Worm (Caenorhabditis elegans) whole organism, L3 larva: ENCODE measurements around the gene T06E8.2.

ENCODE experiments used
- R02D3.7 ChIP-seq: fragments of 150-350 bp; optimal IDR thresholded peaks from 2 replicates; lab custom pipeline; 2014; ENCODE audit warnings: missing biosample characterization, missing genetic modification characterization
- ZK546.5 ChIP-seq: sonication (generic microtip); optimal IDR thresholded peaks from 2 replicates; lab custom pipeline; 2017; ENCODE audit warnings: missing biosample characterization, missing genetic modification characterization
- aly-2 ChIP-seq: fragments of 150-350 bp; optimal IDR thresholded peaks from 2 replicates; lab custom pipeline; 2014; ENCODE audit warnings: missing biosample characterization, missing genetic modification characterization
- ceh-16 ChIP-seq: sonication (generic microtip); optimal IDR thresholded peaks from 2 replicates; lab custom pipeline; 2017; ENCODE audit warnings: missing biosample characterization, missing genetic modification characterization
- ceh-28 ChIP-seq: fragments of 150-350 bp; optimal IDR thresholded peaks from 2 replicates; lab custom pipeline; 2014; ENCODE audit warnings: missing biosample characterization, missing genetic modification reagents, missing genetic modification characterization
- ceh-82 ChIP-seq: fragments of 150-350 bp; optimal IDR thresholded peaks from 2 replicates; lab custom pipeline; 2014; ENCODE audit warnings: missing biosample characterization, missing genetic modification characterization
- ceh-9 ChIP-seq: sonication (generic microtip); optimal IDR thresholded peaks from 2 replicates; lab custom pipeline; 2018; ENCODE audit warnings: missing biosample characterization, missing genetic modification characterization
- egl-5 ChIP-seq: fragments of 150-350 bp; optimal IDR thresholded peaks from 2 replicates; lab custom pipeline; 2017; ENCODE audit warnings: missing biosample characterization, missing genetic modification reagents, missing genetic modification characterization, inconsistent platforms
- elt-1 ChIP-seq: fragments of 150-350 bp; optimal IDR thresholded peaks from 2 replicates; lab custom pipeline; 2014; ENCODE audit warnings: missing biosample characterization, missing genetic modification characterization
- elt-2 ChIP-seq: sonication (generic microtip); optimal IDR thresholded peaks from 2 replicates; lab custom pipeline; 2016; ENCODE audit warnings: missing genetic modification reagents, mild to moderate bottlenecking, missing genetic modification characterization, missing compliant biosample characterization
- elt-3 ChIP-seq, 3 experiments: fragments of 150-350 bp in 1 of 3; sonication (generic microtip) in 2 of 3; optimal IDR thresholded peaks; 2 replicates in 2 of 3; 4 replicates in 1 of 3; lab custom pipeline; 2014 to 2017; ENCODE audit warnings: missing biosample characterization in 3 of 3, missing genetic modification characterization in 3 of 3
- fkh-2 ChIP-seq: fragments of 150-350 bp; optimal IDR thresholded peaks from 2 replicates; lab custom pipeline; 2014; ENCODE audit warnings: missing biosample characterization, missing genetic modification reagents, missing genetic modification characterization
- fos-1 ChIP-seq: fragments of 150-350 bp; optimal IDR thresholded peaks from 2 replicates; lab custom pipeline; 2014; ENCODE audit warnings: missing biosample characterization, missing genetic modification characterization
- hmg-11 ChIP-seq: sonication (generic microtip); optimal IDR thresholded peaks from 2 replicates; lab custom pipeline; 2016; ENCODE audit warnings: missing genetic modification characterization, missing compliant biosample characterization
- jun-1 ChIP-seq: fragments of 150-350 bp; optimal IDR thresholded peaks from 2 replicates; lab custom pipeline; 2014; ENCODE audit warnings: missing biosample characterization, missing genetic modification reagents, missing genetic modification characterization
- lin-15B ChIP-seq: fragments of 150-350 bp; optimal IDR thresholded peaks from 2 replicates; lab custom pipeline; 2014; ENCODE audit warnings: missing biosample characterization, missing genetic modification characterization
- lin-39 ChIP-seq: fragments of 150-350 bp; optimal IDR thresholded peaks from 2 replicates; lab custom pipeline; 2018; ENCODE audit warnings: missing biosample characterization, missing genetic modification reagents, missing genetic modification characterization
- lsy-12 ChIP-seq: sonication (generic microtip); optimal IDR thresholded peaks from 2 replicates; lab custom pipeline; 2016; ENCODE audit warnings: mild to moderate bottlenecking, missing genetic modification characterization, missing compliant biosample characterization
- mml-1 ChIP-seq: fragments of 150-350 bp; sonication (generic microtip); optimal IDR thresholded peaks from 3 replicates; lab custom pipeline; 2014; ENCODE audit warnings: missing biosample characterization, missing genetic modification characterization
- nfya-1 ChIP-seq: sonication (generic microtip); optimal IDR thresholded peaks from 2 replicates; lab custom pipeline; 2017; ENCODE audit warnings: missing genetic modification characterization, mild to moderate bottlenecking, missing compliant biosample characterization, antibody characterized with exemption, moderate library complexity; ENCODE audit not compliant: insufficient read depth
- nhr-11 ChIP-seq: fragments of 150-350 bp; optimal IDR thresholded peaks from 2 replicates; lab custom pipeline; 2014; ENCODE audit warnings: missing biosample characterization, missing genetic modification characterization
- nhr-23 ChIP-seq: fragments of 150-350 bp; optimal IDR thresholded peaks from 2 replicates; lab custom pipeline; 2014; ENCODE audit warnings: missing biosample characterization, missing genetic modification reagents, missing genetic modification characterization
- nhr-237 ChIP-seq: fragments of 150-350 bp; optimal IDR thresholded peaks from 2 replicates; lab custom pipeline; 2014; ENCODE audit warnings: missing biosample characterization, missing genetic modification characterization
- nhr-28 ChIP-seq: fragments of 150-350 bp; optimal IDR thresholded peaks from 2 replicates; lab custom pipeline; 2014; ENCODE audit warnings: missing biosample characterization, missing genetic modification characterization
- nhr-43 ChIP-seq: sonication (generic microtip); optimal IDR thresholded peaks from 2 replicates; lab custom pipeline; 2016; ENCODE audit warnings: mild to moderate bottlenecking, missing genetic modification characterization, missing compliant biosample characterization; ENCODE audit not compliant: poor library complexity, severe bottlenecking
- nhr-76 ChIP-seq: fragments of 150-350 bp; sonication (generic microtip); optimal IDR thresholded peaks from 5 replicates; lab custom pipeline; 2014; ENCODE audit warnings: missing biosample characterization, missing genetic modification characterization
- nhr-77 ChIP-seq: fragments of 150-350 bp; optimal IDR thresholded peaks from 2 replicates; lab custom pipeline; 2014; ENCODE audit warnings: missing biosample characterization, missing genetic modification characterization
- pha-4 ChIP-seq: fragments of 150-350 bp; optimal IDR thresholded peaks from 2 replicates; lab custom pipeline; 2014; ENCODE audit warnings: missing biosample characterization, missing genetic modification reagents, missing genetic modification characterization
- skn-1 ChIP-seq: fragments of 150-350 bp; optimal IDR thresholded peaks from 2 replicates; lab custom pipeline; 2014; ENCODE audit warnings: missing biosample characterization, missing genetic modification characterization
- snpc-4 ChIP-seq: fragments of 150-350 bp; optimal IDR thresholded peaks from 2 replicates; lab custom pipeline; 2014; ENCODE audit warnings: missing biosample characterization, missing genetic modification characterization
- tbx-2 ChIP-seq: sonication (generic microtip); optimal IDR thresholded peaks from 2 replicates; lab custom pipeline; 2016; ENCODE audit warnings: mild to moderate bottlenecking, missing genetic modification characterization, missing compliant biosample characterization
- unc-39 ChIP-seq: sonication (generic microtip); optimal IDR thresholded peaks from 4 replicates; lab custom pipeline; 2017; ENCODE audit warnings: missing biosample characterization, missing genetic modification characterization
- zag-1 ChIP-seq: fragments of 150-350 bp; optimal IDR thresholded peaks from 2 replicates; lab custom pipeline; 2014; ENCODE audit warnings: missing biosample characterization, missing genetic modification characterization
- ztf-11 ChIP-seq: fragments of 150-350 bp; optimal IDR thresholded peaks from 2 replicates; lab custom pipeline; 2014; ENCODE audit warnings: missing biosample characterization, missing genetic modification characterization
- ztf-4 ChIP-seq: fragments of 150-350 bp; optimal IDR thresholded peaks from 2 replicates; lab custom pipeline; 2014; ENCODE audit warnings: missing biosample characterization, missing genetic modification characterization

The T06E8.2 gene

ce11 chrV:10036275-10036674 lies at the start of gene T06E8.2:
Gene T06E8.2, minus strand, starts transcription at chrV:10036413.
- no peak for TF ChIP-seq nhr-76
- peak; percentile 91 for TF ChIP-seq pha-4 (tag; lab: Kevin White, UChicago)
- no peak for TF ChIP-seq nhr-237 (tag; lab: Kevin White, UChicago)
- no peak for TF ChIP-seq egl-5 (tag; lab: Kevin White, UChicago)
- TF ChIP-seq skn-1 (tag; lab: Kevin White, UChicago): no peak
- TF ChIP-seq nhr-43: peak; percentile 27
- TF ChIP-seq snpc-4 (tag; lab: Kevin White, UChicago): peak; percentile 56
- TF ChIP-seq lin-15B (tag; lab: Kevin White, UChicago): peak; percentile 6
- peak; percentile 27 for TF ChIP-seq nfya-1 (tag; lab: Kevin White, UChicago)
- peak; percentile 24 for TF ChIP-seq hmg-11 (tag; lab: Kevin White, UChicago)

ce11 chrV:10084864-10085263 lies 48.7 kb upstream of the T06E8.2 start, which contains the start of gene R04B5.6:
Gene R04B5.6, plus strand, starts transcription at chrV:10085164.
- TF ChIP-seq ceh-82 (tag; lab: Kevin White, UChicago): no peak
- no peak for TF ChIP-seq aly-2
- TF ChIP-seq nfya-1 (tag; lab: Kevin White, UChicago): no peak
- no peak for TF ChIP-seq nhr-77 (tag; lab: Kevin White, UChicago)
- TF ChIP-seq ceh-16 (tag; lab: Kevin White, UChicago): no peak
- peak; percentile 63 for TF ChIP-seq nhr-76
- TF ChIP-seq ztf-4 (tag; lab: Kevin White, UChicago): peak; percentile 18
- TF ChIP-seq, all 47 proteins: peak for 2

DNA sequence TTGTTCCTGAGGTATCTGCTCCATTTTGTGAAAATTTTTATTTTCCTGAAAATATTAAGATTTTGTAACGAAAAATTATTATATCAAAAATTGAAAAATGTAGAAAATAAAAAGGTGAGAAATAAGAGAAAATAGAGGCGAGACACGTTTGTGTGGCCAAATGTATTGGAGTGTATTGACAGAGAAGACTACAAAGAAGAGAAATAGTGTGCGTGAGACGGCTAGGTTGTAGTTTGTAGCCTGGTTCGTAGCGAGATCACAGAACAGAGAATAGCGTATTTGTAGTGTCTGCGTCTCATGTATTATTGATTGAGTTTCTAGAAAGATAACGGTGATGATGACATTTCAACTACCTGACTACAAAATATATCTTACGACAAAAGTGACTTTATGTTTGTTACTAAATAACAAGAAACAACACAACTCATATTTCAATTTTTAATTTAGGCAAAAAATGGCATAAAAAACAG lies 47.8 kb upstream of the T06E8.2 start, which contains the start of gene nhr-12:
TSS of gene nhr-12 (minus strand) at position 51 of the 470 bp plus-strand sequence.
- TF ChIP-seq nhr-11 (peak; percentile 8), lin-15B (tag; lab: Kevin White, UChicago) (no peak), ceh-28 (tag; lab: Kevin White, UChicago) (peak; percentile 28), elt-2 (tag; lab: Kevin White, UChicago) (peak; percentile 45), snpc-4 (tag; lab: Kevin White, UChicago) (no peak), skn-1 (tag; lab: Kevin White, UChicago) (peak; percentile 2), nfya-1 (tag; lab: Kevin White, UChicago) (peak; percentile 0)

- TF ChIP-seq nhr-28 (tag; lab: Kevin White, UChicago): no peak
- TF ChIP-seq ZK546.5: no peak
- TF ChIP-seq elt-1 (tag; lab: Kevin White, UChicago): no peak
- TF ChIP-seq jun-1 (tag; lab: Kevin White, UChicago): no peak
- peak; percentile 77 for TF ChIP-seq nhr-76
- TF ChIP-seq lin-39 (tag; lab: Kevin White, UChicago): no peak
Measured at ce11 chrV:10081636-10082035, 45.4 kb upstream of the T06E8.2 start, which contains the start of gene nhr-205. Gene nhr-205, minus strand, starts transcription at chrV:10081776.

DNA sequence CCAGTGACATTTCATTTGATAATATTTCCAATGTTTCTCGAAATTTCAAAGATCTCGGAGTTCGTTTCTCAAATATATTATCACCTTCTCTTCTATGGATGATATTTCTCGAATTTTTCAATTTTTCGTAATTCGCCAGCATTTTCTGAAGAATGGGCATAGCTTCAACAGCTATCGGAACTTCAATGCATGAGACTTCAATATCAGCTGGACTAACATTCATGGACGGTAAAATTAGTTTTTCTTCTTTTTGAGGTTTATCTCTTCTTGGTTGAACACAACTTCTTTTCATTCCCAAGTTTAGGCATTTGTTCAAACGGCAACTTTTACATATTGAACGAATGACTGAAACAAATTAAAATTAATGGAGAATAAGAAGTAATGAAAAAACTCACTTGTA lies 44.7 kb upstream of the T06E8.2 start:
- TF ChIP-seq zag-1 (no peak), tbx-2 (tag; lab: Kevin White, UChicago) (no peak), lsy-12 (tag; lab: Kevin White, UChicago) (no peak), nhr-77 (tag; lab: Kevin White, UChicago) (no peak)

ce11 chrV:10078244-10078643 lies 42.0 kb upstream of the T06E8.2 start, which contains the start of gene R04B5.1:
Gene R04B5.1, minus strand, starts transcription at chrV:10078344.
- no peak for TF ChIP-seq zag-1
- no peak for TF ChIP-seq nhr-43
- TF ChIP-seq unc-39 (tag; lab: Kevin White, UChicago): no peak
- no peak for TF ChIP-seq elt-3 (tag; optimal IDR thresholded peaks at IDR 0.05; lab: Kevin White, UChicago)
- no peak for TF ChIP-seq nhr-28 (tag; lab: Kevin White, UChicago)
- no peak for TF ChIP-seq mml-1 (tag; lab: Kevin White, UChicago)
- TF ChIP-seq fos-1 (tag; lab: Kevin White, UChicago): no peak
- TF ChIP-seq ztf-11: no peak
- no peak for TF ChIP-seq nhr-23 (tag; lab: Kevin White, UChicago)
- TF ChIP-seq elt-2 (tag; lab: Kevin White, UChicago): no peak
- TF ChIP-seq R02D3.7: no peak
- TF ChIP-seq nhr-77 (tag; lab: Kevin White, UChicago): no peak
- TF ChIP-seq fkh-2 (tag; lab: Kevin White, UChicago): no peak
- no peak for TF ChIP-seq snpc-4 (tag; lab: Kevin White, UChicago)
- no peak for TF ChIP-seq nhr-237 (tag; lab: Kevin White, UChicago)
- no peak for TF ChIP-seq egl-5 (tag; lab: Kevin White, UChicago)
- no peak for TF ChIP-seq ceh-9 (tag; lab: Kevin White, UChicago)
- TF ChIP-seq pha-4 (tag; lab: Kevin White, UChicago): no peak
- no peak for TF ChIP-seq elt-1 (tag; lab: Kevin White, UChicago)
- TF ChIP-seq, all 47 proteins: peak for 0
